Fruit fly (Drosophila melanogaster) whole organism, embryonic: ENCODE data around the gene Doc1.
A peak's percentile ranks its signal among the peaks of the same experiment; 100 is the strongest.

Experiments used
- B-H2 ChIP-seq: fragments of 200-800 bp; sonication (Bioruptor generic); optimal IDR thresholded peaks from 2 replicates; lab custom pipeline; 2018; ENCODE audit warnings: missing biosample characterization, mild to moderate bottlenecking, missing genetic modification characterization
- CG11398 ChIP-seq: fragments of 200-800 bp; sonication (Bioruptor generic); optimal IDR thresholded peaks from 2 replicates; lab custom pipeline; 2016; ENCODE audit warnings: missing biosample characterization, missing genetic modification characterization
- CG11695 ChIP-seq: fragments of 200-800 bp; sonication (Bioruptor generic); IDR thresholded peaks from 3 replicates; pipeline ENCODE4 v1.3.6; 2022; ENCODE audit warnings: missing biosample characterization, missing genetic modification characterization
- CG1233 ChIP-seq: fragments of 200-800 bp; sonication (Bioruptor generic); optimal IDR thresholded peaks from 4 replicates; lab custom pipeline; 2018; ENCODE audit warnings: missing biosample characterization, mild to moderate bottlenecking, missing genetic modification characterization
- CG13296 ChIP-seq: fragments of 200-800 bp; sonication (Bioruptor generic); optimal IDR thresholded peaks from 3 replicates; lab custom pipeline; 2018; ENCODE audit warnings: missing biosample characterization, mild to moderate bottlenecking, missing genetic modification characterization
- CG15696 ChIP-seq: fragments of 200-800 bp; sonication (Bioruptor generic); optimal IDR thresholded peaks from 2 replicates; lab custom pipeline; 2019; ENCODE audit warnings: missing biosample characterization, mild to moderate bottlenecking, missing genetic modification characterization, moderate library complexity
- CG1603 ChIP-seq: fragments of 200-800 bp; sonication (Bioruptor generic); optimal IDR thresholded peaks from 2 replicates; lab custom pipeline; 2019; ENCODE audit warnings: missing biosample characterization, mild to moderate bottlenecking, missing genetic modification characterization, moderate library complexity
- CG16815 ChIP-seq: fragments of 200-800 bp; sonication (Bioruptor generic); optimal IDR thresholded peaks from 3 replicates; lab custom pipeline; 2017; ENCODE audit warnings: missing biosample characterization, mild to moderate bottlenecking, missing genetic modification characterization
- CG16863 ChIP-seq: fragments of 200-800 bp; sonication (Bioruptor generic); optimal IDR thresholded peaks from 3 replicates; lab custom pipeline; 2016; ENCODE audit warnings: missing biosample characterization, missing genetic modification characterization
- CG17912 ChIP-seq: fragments of 200-800 bp; sonication (Bioruptor generic); optimal IDR thresholded peaks from 2 replicates; lab custom pipeline; 2018; ENCODE audit warnings: missing biosample characterization, mild to moderate bottlenecking, missing genetic modification characterization
- CG2199 ChIP-seq: fragments of 200-800 bp; sonication (Bioruptor generic); IDR thresholded peaks from 3 replicates; pipeline ENCODE4 v1.3.6; 2022; ENCODE audit warnings: missing biosample characterization, missing genetic modification characterization
- CG4282 ChIP-seq: fragments of 200-800 bp; sonication (Bioruptor generic); optimal IDR thresholded peaks from 2 replicates; lab custom pipeline; 2016; ENCODE audit warnings: missing biosample characterization, missing genetic modification characterization
- CG4707 ChIP-seq: fragments of 200-800 bp; sonication (Bioruptor generic); optimal IDR thresholded peaks from 2 replicates; lab custom pipeline; 2018; ENCODE audit warnings: missing biosample characterization, mild to moderate bottlenecking, missing genetic modification characterization, moderate library complexity
- CG4854 ChIP-seq: fragments of 200-800 bp; sonication (Bioruptor generic); optimal IDR thresholded peaks from 2 replicates; lab custom pipeline; 2016; ENCODE audit warnings: missing biosample characterization, missing genetic modification characterization, inconsistent platforms
- CG6765 ChIP-seq: fragments of 200-800 bp; sonication (Bioruptor generic); optimal IDR thresholded peaks from 3 replicates; lab custom pipeline; 2017; ENCODE audit warnings: missing biosample characterization, mild to moderate bottlenecking, missing genetic modification characterization
- CG7745 ChIP-seq: fragments of 200-800 bp; sonication (Bioruptor generic); optimal IDR thresholded peaks from 2 replicates; lab custom pipeline; 2018; ENCODE audit warnings: missing biosample characterization, mild to moderate bottlenecking, missing genetic modification characterization, moderate library complexity
- CG8924 ChIP-seq: fragments of 200-800 bp; optimal IDR thresholded peaks from 3 replicates; lab custom pipeline; 2019; ENCODE audit warnings: missing biosample characterization, mild to moderate bottlenecking, missing genetic modification characterization, moderate library complexity
- CG9727 ChIP-seq: fragments of 200-800 bp; sonication (Bioruptor generic); optimal IDR thresholded peaks from 3 replicates; lab custom pipeline; 2017; ENCODE audit warnings: missing biosample characterization, mild to moderate bottlenecking, missing genetic modification characterization
- D ChIP-seq, 2 experiments: fragments of 200-800 bp in 1 of 2; fragments of >200 bp in 1 of 2; sonication (Bioruptor generic) in 1 of 2; optimal IDR thresholded peaks; 2 replicates in 1 of 2; 3 replicates in 1 of 2; lab custom pipeline; 2017; ENCODE audit warnings: mild to moderate bottlenecking in 1 of 2, missing biosample characterization in 1 of 2, missing genetic modification characterization in 1 of 2, missing genetic modification reagents in 1 of 2
- Dip2 ChIP-seq: fragments of 200-800 bp; sonication (Bioruptor generic); IDR thresholded peaks from 2 replicates; pipeline ENCODE4 v1.3.6; 2022; ENCODE audit warnings: missing biosample characterization, missing genetic modification characterization
- Myb ChIP-seq: fragments of 200-800 bp; sonication (Bioruptor generic); optimal IDR thresholded peaks from 2 replicates; lab custom pipeline; 2016; ENCODE audit warnings: missing biosample characterization, missing genetic modification characterization
- NfI ChIP-seq: fragments of 200-800 bp; sonication (Bioruptor generic); optimal IDR thresholded peaks from 3 replicates; lab custom pipeline; 2018; ENCODE audit warnings: missing biosample characterization, mild to moderate bottlenecking, missing genetic modification characterization, moderate library complexity
- Oaz ChIP-seq: fragments of 200-800 bp; sonication (Bioruptor generic); IDR thresholded peaks from 2 replicates; pipeline ENCODE4 v1.3.6; 2022; ENCODE audit warnings: missing biosample characterization, missing genetic modification characterization
- Usf ChIP-seq: fragments of 200-800 bp; sonication (Bioruptor generic); optimal IDR thresholded peaks from 2 replicates; lab custom pipeline; 2017; ENCODE audit warnings: missing genotype, missing biosample characterization, missing genetic modification characterization
- ac ChIP-seq: fragments of 200-800 bp; sonication (Bioruptor generic); optimal IDR thresholded peaks from 3 replicates; lab custom pipeline; 2017; ENCODE audit warnings: missing biosample characterization, mild to moderate bottlenecking, missing genetic modification characterization
- bsh ChIP-seq, 2 experiments: fragments of 200-800 bp; sonication (Bioruptor generic); optimal IDR thresholded peaks; 2 replicates each; lab custom pipeline; 2017 to 2018; ENCODE audit warnings: mild to moderate bottlenecking in 2 of 2, missing biosample characterization in 2 of 2, missing genetic modification characterization in 2 of 2, moderate library complexity in 1 of 2
- btn ChIP-seq: fragments of 200-800 bp; sonication (Bioruptor generic); optimal IDR thresholded peaks from 2 replicates; lab custom pipeline; 2016; ENCODE audit warnings: missing biosample characterization, missing genetic modification characterization
- chinmo ChIP-seq: fragments of 200-800 bp; sonication (Bioruptor generic); IDR thresholded peaks from 4 replicates; pipeline ENCODE4 v1.3.6; 2022; ENCODE audit warnings: missing biosample characterization, missing genetic modification characterization; ENCODE audit not compliant: partially characterized antibody
- gem ChIP-seq: fragments of 200-800 bp; sonication (Bioruptor generic); optimal IDR thresholded peaks from 2 replicates; lab custom pipeline; 2019; ENCODE audit warnings: missing biosample characterization, mild to moderate bottlenecking, missing genetic modification characterization, moderate library complexity
- otp ChIP-seq: fragments of 200-800 bp; sonication (Bioruptor generic); IDR thresholded peaks from 3 replicates; pipeline ENCODE4, ENCODE4 v1.3.6; 2022; ENCODE audit warnings: missing biosample characterization, missing genetic modification characterization
- prd ChIP-seq, 3 experiments: fragments of >200 bp in 2 of 3; fragments of 200-800 bp in 1 of 3; sonication (Bioruptor generic) in 1 of 3; optimal IDR thresholded peaks in 2 of 3; IDR thresholded peaks in 1 of 3; 2 replicates in 2 of 3; 3 replicates in 1 of 3; pipeline versions ENCODE4 v1.3.6 to Lab custom; 2017 to 2022; ENCODE audit warnings: missing biosample characterization in 1 of 3, missing genetic modification characterization in 1 of 3
- pros ChIP-seq: fragments of 200-800 bp; sonication (Bioruptor generic); optimal IDR thresholded peaks from 3 replicates; lab custom pipeline; 2019; ENCODE audit warnings: missing biosample characterization, mild to moderate bottlenecking, missing genetic modification characterization, moderate library complexity
- schlank ChIP-seq: fragments of 200-800 bp; sonication (Bioruptor generic); optimal IDR thresholded peaks from 2 replicates; lab custom pipeline; 2018; ENCODE audit warnings: missing biosample characterization, mild to moderate bottlenecking, missing genetic modification characterization
- sqz ChIP-seq: fragments of 200-800 bp; sonication (Bioruptor generic); optimal IDR thresholded peaks from 3 replicates; lab custom pipeline; 2018; ENCODE audit warnings: missing biosample characterization, mild to moderate bottlenecking, missing genetic modification characterization
- tgo ChIP-seq: fragments of 200-800 bp; sonication (Bioruptor generic); IDR thresholded peaks from 3 replicates; pipeline ENCODE4 v1.3.6; 2022; ENCODE audit warnings: missing biosample characterization, missing genetic modification characterization
- trh ChIP-seq: fragments of 200-800 bp; sonication (Bioruptor generic); optimal IDR thresholded peaks from 2 replicates; lab custom pipeline; 2016; ENCODE audit warnings: missing biosample characterization, missing genetic modification characterization
- twi ChIP-seq: fragments of 200-800 bp; optimal IDR thresholded peaks from 2 replicates; lab custom pipeline; 2019; ENCODE audit warnings: missing biosample characterization, mild to moderate bottlenecking, missing genetic modification characterization, moderate library complexity
- z ChIP-seq: fragments of 200-800 bp; sonication (Bioruptor generic); IDR thresholded peaks from 3 replicates; pipeline ENCODE4 v1.3.6; 2022; ENCODE audit warnings: missing biosample characterization, missing genetic modification characterization
- zen ChIP-seq: fragments of 200-800 bp; sonication (Bioruptor generic); optimal IDR thresholded peaks from 3 replicates; lab custom pipeline; 2018; ENCODE audit warnings: missing biosample characterization, mild to moderate bottlenecking, missing genetic modification characterization, moderate library complexity
- zen2 ChIP-seq: fragments of 200-800 bp; sonication (Bioruptor generic); IDR thresholded peaks from 3 replicates; pipeline ENCODE4 v1.3.6; 2022; ENCODE audit warnings: missing biosample characterization, missing genetic modification characterization; ENCODE audit not compliant: partially characterized antibody
- zf30C ChIP-seq: fragments of 200-800 bp; sonication (Bioruptor generic); optimal IDR thresholded peaks from 3 replicates; lab custom pipeline; 2018; ENCODE audit warnings: missing biosample characterization, mild to moderate bottlenecking, missing genetic modification characterization

The Doc1 gene

DNA sequence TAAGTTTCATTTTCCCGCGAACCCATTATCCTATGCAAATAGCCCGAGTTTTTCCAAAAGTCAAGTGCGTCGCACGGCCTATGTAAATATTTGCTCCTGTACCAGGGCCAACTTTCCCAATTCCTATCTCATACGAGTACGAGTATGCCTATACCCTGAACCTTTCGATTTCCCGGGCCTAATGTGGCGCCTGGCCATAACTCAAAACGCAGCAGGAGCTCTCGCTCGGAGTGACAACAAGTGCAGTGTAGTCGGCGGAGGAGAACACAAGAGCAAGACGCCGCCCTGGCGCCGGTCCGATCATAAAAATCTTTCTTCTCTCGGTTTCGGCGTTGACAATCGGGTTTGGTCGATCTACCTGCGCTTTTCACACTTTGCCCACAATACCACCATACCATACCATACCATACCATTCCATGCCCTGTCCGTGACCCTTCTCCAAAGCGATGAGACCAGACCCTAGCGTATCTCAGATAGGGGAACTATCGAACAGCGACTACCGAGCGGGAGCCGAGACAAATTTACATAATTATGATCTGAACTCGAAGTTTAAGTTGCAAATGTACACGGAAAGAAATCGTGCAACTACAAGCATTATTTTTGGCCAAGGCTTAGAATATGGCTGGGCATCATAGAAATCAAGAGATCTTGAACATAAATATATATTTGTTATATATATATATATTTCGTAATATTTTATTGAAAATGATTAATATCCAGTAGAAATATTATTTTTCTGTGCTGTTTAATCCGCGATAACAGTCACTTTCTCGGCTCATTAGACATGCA is 1.2 kb downstream of the Doc1 start (continued):
- TF ChIP-seq pros (peak; percentile 48), B-H2 (no peak), CG1233 (GFP tag; lab: Kevin White, UChicago) (no peak), zf30C (GFP tag; lab: Kevin White, UChicago) (peak; percentile 50), CG13296 (GFP tag; lab: Kevin White, UChicago) (no peak), bsh (GFP tag; optimal IDR thresholded peaks at IDR 0.05; lab: Kevin White, UChicago) (peak in 1 of 2 experiments; percentile 79), sqz (GFP tag; lab: Kevin White, UChicago) (no peak), CG11398 (no peak), CG16815 (GFP tag; lab: Kevin White, UChicago) (no peak), schlank (tag; lab: Kevin White, UChicago) (no peak), CG17912 (no peak), CG4854 (GFP tag; lab: Kevin White, UChicago) (no peak), CG8924 (tag; lab: Kevin White, UChicago) (peak; percentile 31), NfI (GFP tag; lab: Kevin White, UChicago) (peak; percentile 18), CG4707 (GFP tag; lab: Kevin White, UChicago) (no peak), CG9727 (GFP tag; lab: Kevin White, UChicago) (peak; percentile 24), CG11695 (peak; percentile 29; the same call in 1 of the 3 replicates), z (no peak), prd (optimal IDR thresholded peaks at IDR 0.05; lab: Kevin White, UChicago) (no peak), prd (GFP tag; IDR thresholded peaks at IDR 0.05; lab: Robert Waterston, UW) (peak; percentile 37; the same call in 2 of the 3 replicates), otp (GFP tag; lab: Robert Waterston, UW) (0 out of 3 replicates have a peak, but pooled peaks have one; percentile 13), Myb (GFP tag; lab: Kevin White, UChicago) (no peak), chinmo (GFP tag; lab: Robert Waterston, UW) (no peak), CG4282 (GFP tag; lab: Kevin White, UChicago) (no peak), zen2 (GFP tag; lab: Robert Waterston, UW) (no peak), tgo (GFP tag; lab: Robert Waterston, UW) (no peak; the same call in 2 of the 3 replicates), Oaz (GFP tag; lab: Robert Waterston, UW) (no peak), ac (GFP tag; lab: Kevin White, UChicago) (peak; percentile 13), gem (peak; percentile 75), CG2199 (GFP tag; lab: Robert Waterston, UW) (no peak), CG15696 (tag; lab: Kevin White, UChicago) (peak; percentile 42), trh (GFP tag; lab: Kevin White, UChicago) (no peak)

DNA sequence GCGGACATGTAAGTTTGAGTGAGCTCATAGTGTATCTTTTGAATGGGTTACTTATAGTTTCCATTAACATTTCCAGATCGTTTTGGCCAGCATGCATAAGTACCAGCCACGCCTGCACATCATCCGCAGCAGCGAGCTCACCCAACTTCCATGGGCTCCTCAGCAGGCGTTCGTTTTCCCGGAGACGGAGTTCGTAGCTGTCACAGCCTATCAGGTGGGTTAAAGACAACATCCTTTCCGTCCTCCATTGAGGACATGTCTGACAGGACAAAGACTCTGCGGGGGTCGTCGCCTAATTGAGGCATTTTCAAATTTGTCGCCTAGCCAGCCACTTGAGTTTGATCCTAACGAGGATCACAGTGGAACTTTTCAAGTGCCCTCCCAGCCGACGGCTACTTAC is 2.5 kb downstream of the Doc1 start:
- TF ChIP-seq twi (tag; lab: Kevin White, UChicago) (peak; percentile 77), Usf (GFP tag; lab: Kevin White, UChicago) (no peak), CG16863 (GFP tag; lab: Kevin White, UChicago) (no peak), btn (GFP tag; lab: Kevin White, UChicago) (no peak), Dip2 (no peak), CG1603 (no peak), CG7745 (tag; lab: Kevin White, UChicago) (no peak), D (optimal IDR thresholded peaks at IDR 0.05; lab: Kevin White, UChicago) (peak; percentile 80), D (GFP tag; optimal IDR thresholded peaks at IDR 0.05; lab: Kevin White, UChicago) (no peak), CG6765 (GFP tag; lab: Kevin White, UChicago) (no peak), zen (tag; lab: Kevin White, UChicago) (peak; percentile 76)
